Worm (Caenorhabditis elegans): Measurements from ENCODE around the gene F44A2.5.

DNA sequence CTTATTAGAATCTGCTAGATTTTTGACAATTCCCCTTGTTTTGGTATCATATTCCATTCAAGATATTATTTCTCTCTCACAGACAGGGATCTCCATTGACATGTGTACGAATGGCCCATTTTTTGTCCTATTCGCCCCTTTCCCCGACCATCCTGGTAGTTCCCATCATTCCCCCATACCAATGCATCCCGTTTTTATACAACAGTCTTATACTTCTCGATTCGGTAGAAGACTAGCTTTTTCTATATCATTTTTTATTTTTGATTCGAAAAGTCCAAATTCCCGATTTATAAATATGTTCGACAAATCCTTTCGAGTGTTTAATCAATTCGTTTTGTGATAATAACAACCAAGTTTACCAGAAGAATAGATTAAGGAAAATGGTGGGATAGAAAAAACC lies 29.5 kb downstream of the F44A2.5 start:
- no peak for TF ChIP-seq nhr-11 (tag; optimal IDR thresholded peaks at IDR 0.05)
- no peak for TF ChIP-seq pqm-1 (tag; optimal IDR thresholded peaks at IDR 0.05)
